Worm (Caenorhabditis elegans): ENCODE results near the gene Y56A3A.16.

Gene Y56A3A.16

DNA sequence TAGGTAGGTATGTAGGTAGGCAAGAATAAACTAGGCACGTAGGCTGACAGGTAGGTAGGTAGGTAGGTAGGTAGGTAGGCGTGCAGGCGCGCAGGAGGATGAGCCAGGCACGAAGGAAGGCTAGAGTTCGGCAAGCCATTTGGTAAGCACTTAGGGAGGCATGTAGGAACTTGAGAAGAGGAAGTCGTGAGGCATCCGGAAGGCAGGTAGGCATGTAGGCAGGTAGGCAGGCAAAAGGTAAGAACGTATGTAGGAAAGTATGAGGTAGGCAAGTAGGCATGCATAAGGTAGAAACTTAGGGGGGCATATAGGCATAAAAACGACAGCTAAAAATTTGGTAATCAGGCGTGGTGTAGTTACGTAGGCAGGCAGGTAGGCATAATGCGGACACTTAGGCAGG, 38.0 kb downstream of the Y56A3A.16 start:
- TF ChIP-seq klf-2 (GFP tag; conservative IDR thresholded peaks at IDR 0.05) (no peak), ztf-23 (GFP tag; IDR thresholded peaks at IDR 0.05) (no peak), tab-1 (GFP tag; IDR thresholded peaks at IDR 0.05) (0 out of 2 replicates have a peak, but pooled peaks have one; percentile 27)

ce11 chrIII:11874242-11874641, 39.9 kb downstream of the Y56A3A.16 start:
- TF ChIP-seq ref-1 (GFP tag; conservative IDR thresholded peaks at IDR 0.05) (no peak), ztf-29 (GFP tag; IDR thresholded peaks at IDR 0.05) (no peak), T22C8.4 (GFP tag; IDR thresholded peaks at IDR 0.05) (no peak), med-1 (GFP tag; optimal IDR thresholded peaks at IDR 0.05; ENCODE audit: insufficient read depth) (no peak), tab-1 (GFP tag; IDR thresholded peaks at IDR 0.05) (no peak), cog-1 (tag; optimal IDR thresholded peaks at IDR 0.05) (no peak), klf-2 (GFP tag; conservative IDR thresholded peaks at IDR 0.05) (no peak), flt-1 (GFP tag; IDR thresholded peaks at IDR 0.05) (no peak), ztf-23 (GFP tag; IDR thresholded peaks at IDR 0.05) (no peak)

- TF ChIP-seq T22C8.4 (GFP tag; IDR thresholded peaks at IDR 0.05): no peak
- TF ChIP-seq ztf-23 (GFP tag; IDR thresholded peaks at IDR 0.05): no peak
- no peak for TF ChIP-seq klf-2 (GFP tag; conservative IDR thresholded peaks at IDR 0.05)
- no peak for TF ChIP-seq tab-1 (GFP tag; IDR thresholded peaks at IDR 0.05)
- no peak for TF ChIP-seq ref-1 (GFP tag; conservative IDR thresholded peaks at IDR 0.05)
- TF ChIP-seq med-1 (GFP tag; optimal IDR thresholded peaks at IDR 0.05; ENCODE audit: insufficient read depth): no peak
- TF ChIP-seq cog-1 (tag; optimal IDR thresholded peaks at IDR 0.05): no peak
- no peak for TF ChIP-seq ztf-29 (GFP tag; IDR thresholded peaks at IDR 0.05)
Measured at ce11 chrIII:11871617-11872016, 42.5 kb downstream of the Y56A3A.16 start.

DNA sequence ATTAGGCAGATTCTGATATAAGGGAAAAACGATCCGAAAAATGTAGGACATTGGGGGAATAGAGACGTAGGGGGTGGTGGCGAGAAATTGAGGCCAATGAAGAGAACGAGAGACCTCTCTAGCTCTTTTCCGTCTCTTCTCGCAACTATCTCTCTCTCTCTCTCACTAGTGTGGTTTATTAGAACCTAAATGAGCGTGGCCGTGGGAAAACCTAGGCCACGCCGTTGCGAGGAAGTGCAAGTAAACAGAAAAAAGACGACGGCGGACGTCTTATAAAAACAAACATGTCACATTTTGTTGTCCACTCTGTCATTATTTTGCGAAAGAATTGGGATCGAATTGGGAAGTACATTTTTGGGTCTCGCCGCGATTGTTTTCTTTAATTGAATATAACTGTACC, 44.1 kb downstream of the Y56A3A.16 start:
- TF ChIP-seq cog-1 (tag; optimal IDR thresholded peaks at IDR 0.05) (peak; percentile 64), ref-1 (GFP tag; conservative IDR thresholded peaks at IDR 0.05) (no peak), ztf-23 (GFP tag; IDR thresholded peaks at IDR 0.05) (peak; percentile 55; the same call in 1 of the 2 replicates), flt-1 (GFP tag; IDR thresholded peaks at IDR 0.05) (0 out of 2 replicates have a peak, but pooled peaks have one; percentile 46)

DNA sequence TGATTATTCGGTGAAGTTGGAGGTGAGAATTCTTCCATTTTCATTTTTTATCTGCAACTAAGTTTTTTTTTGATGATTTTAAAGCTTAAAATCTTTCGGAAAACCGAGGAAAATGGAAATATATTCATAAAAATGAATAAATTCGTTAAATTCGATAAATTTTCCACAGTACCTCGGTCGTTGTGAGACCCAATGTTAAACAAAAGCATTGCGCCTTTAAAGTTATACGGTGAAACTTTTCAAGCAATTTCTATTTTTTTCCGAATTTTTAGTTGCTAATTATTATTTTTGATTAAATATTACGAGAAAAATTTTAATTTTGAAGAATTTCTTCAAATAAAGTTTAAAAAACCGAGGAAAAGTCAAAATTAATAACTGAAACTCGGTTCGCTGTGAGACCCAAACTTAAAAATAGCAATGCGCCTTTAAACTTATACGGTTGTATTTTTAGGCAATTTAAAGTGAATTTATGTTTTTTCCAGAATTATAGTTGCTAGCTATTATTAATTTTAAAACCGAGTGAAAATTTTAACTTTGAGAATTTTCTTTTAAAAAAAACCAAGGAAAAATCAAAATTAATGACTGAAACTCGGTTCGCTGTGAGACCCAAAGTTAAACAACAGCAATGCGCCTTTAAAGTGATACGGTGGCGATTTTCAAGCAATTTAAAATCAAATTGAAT, 44.7 kb downstream of the Y56A3A.16 start, which contains the start of gene taf-12:
Gene taf-12, minus strand, starts transcription at position 51 of the 682 bp plus-strand sequence.
- TF ChIP-seq med-1 (GFP tag; optimal IDR thresholded peaks at IDR 0.05; ENCODE audit: insufficient read depth): no peak
- no peak for TF ChIP-seq T22C8.4 (GFP tag; IDR thresholded peaks at IDR 0.05)
- no peak for TF ChIP-seq klf-2 (GFP tag; conservative IDR thresholded peaks at IDR 0.05)
- TF ChIP-seq flt-1 (GFP tag; IDR thresholded peaks at IDR 0.05): no peak

DNA sequence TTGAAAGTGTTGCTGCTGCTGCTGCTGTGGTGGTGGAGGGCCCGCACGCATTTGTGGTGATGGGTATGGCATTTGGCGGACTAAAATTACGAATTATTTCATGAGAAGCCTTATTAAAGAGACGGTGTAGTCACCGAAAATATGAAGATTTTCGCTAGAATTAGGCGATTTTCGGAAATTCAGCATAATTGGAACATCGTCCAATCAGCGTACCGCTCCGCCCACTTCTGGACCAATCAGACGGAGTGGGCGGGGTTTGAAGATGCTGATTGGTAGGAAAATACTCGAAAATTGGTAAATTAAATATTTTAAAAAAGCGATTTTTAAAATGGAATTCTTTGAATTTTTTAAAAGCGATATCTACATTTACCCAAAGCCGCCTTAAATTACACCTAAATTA, 48.0 kb downstream of the Y56A3A.16 start:
- TF ChIP-seq ztf-29 (GFP tag; IDR thresholded peaks at IDR 0.05): no peak
- TF ChIP-seq klf-2 (GFP tag; conservative IDR thresholded peaks at IDR 0.05): no peak
- no peak for TF ChIP-seq ztf-23 (GFP tag; IDR thresholded peaks at IDR 0.05)
- no peak for TF ChIP-seq cog-1 (tag; optimal IDR thresholded peaks at IDR 0.05)
- no peak for TF ChIP-seq T22C8.4 (GFP tag; IDR thresholded peaks at IDR 0.05)
- TF ChIP-seq med-1 (GFP tag; optimal IDR thresholded peaks at IDR 0.05; ENCODE audit: insufficient read depth): no peak
- no peak for TF ChIP-seq ref-1 (GFP tag; conservative IDR thresholded peaks at IDR 0.05)
- TF ChIP-seq flt-1 (GFP tag; IDR thresholded peaks at IDR 0.05): no peak
- no peak for TF ChIP-seq tab-1 (GFP tag; IDR thresholded peaks at IDR 0.05)

ce11 chrIII:11862149-11862548, 52.0 kb downstream of the Y56A3A.16 start, which contains the start of gene Y56A3A.2:
Gene Y56A3A.2, minus strand, starts transcription at chrIII:11862249.
- no peak for TF ChIP-seq ztf-23 (GFP tag; IDR thresholded peaks at IDR 0.05)
- TF ChIP-seq klf-2 (GFP tag; conservative IDR thresholded peaks at IDR 0.05): no peak
- no peak for TF ChIP-seq ztf-29 (GFP tag; IDR thresholded peaks at IDR 0.05)
- no peak for TF ChIP-seq flt-1 (GFP tag; IDR thresholded peaks at IDR 0.05)
- TF ChIP-seq tab-1 (GFP tag; IDR thresholded peaks at IDR 0.05): no peak
- TF ChIP-seq cog-1 (tag; optimal IDR thresholded peaks at IDR 0.05): no peak
- no peak for TF ChIP-seq med-1 (GFP tag; optimal IDR thresholded peaks at IDR 0.05; ENCODE audit: insufficient read depth)
- no peak for TF ChIP-seq T22C8.4 (GFP tag; IDR thresholded peaks at IDR 0.05)

DNA sequence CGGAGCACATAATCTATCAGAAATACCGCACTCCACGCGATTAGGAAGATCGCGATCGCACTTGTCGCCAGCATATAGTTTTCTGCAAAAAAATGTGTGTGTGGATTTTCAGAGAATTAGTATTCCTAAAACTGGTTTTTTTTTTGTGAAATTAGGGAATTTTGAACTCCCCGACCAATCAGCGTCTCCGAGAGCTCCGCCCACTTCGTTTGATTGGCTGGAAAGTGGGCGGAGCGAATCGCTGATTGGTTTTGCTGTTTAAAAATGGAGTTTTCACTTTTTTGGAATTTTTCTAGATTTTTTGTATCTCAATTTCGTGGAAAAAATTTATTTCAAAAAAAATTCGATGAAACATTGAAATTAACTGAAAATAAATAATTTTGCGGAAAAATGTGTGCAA, 53.0 kb downstream of the Y56A3A.16 start:
- TF ChIP-seq ztf-29 (GFP tag; IDR thresholded peaks at IDR 0.05): no peak
- TF ChIP-seq med-1 (GFP tag; optimal IDR thresholded peaks at IDR 0.05; ENCODE audit: insufficient read depth): no peak
- no peak for TF ChIP-seq tab-1 (GFP tag; IDR thresholded peaks at IDR 0.05)
- no peak for TF ChIP-seq klf-2 (GFP tag; conservative IDR thresholded peaks at IDR 0.05)
- no peak for TF ChIP-seq cog-1 (tag; optimal IDR thresholded peaks at IDR 0.05)
- TF ChIP-seq T22C8.4 (GFP tag; IDR thresholded peaks at IDR 0.05): no peak

Data from whole organism, midembryonic.